Fruit fly (Drosophila melanogaster) Kc167 (cell line): ENCODE results near the gene ClC-c.

Experiments used
- Sin3A ChIP-seq: fragments of >200 bp; optimal IDR thresholded peaks from 2 replicates; lab custom pipeline; 2018; ENCODE audit warnings: missing external identifiers
- insv ChIP-seq: fragments of >200 bp; optimal IDR thresholded peaks from 3 replicates; lab custom pipeline; 2018; ENCODE audit warnings: missing external identifiers
- psq ChIP-seq: fragments of >200 bp; optimal IDR thresholded peaks from 2 replicates; lab custom pipeline; 2017; ENCODE audit warnings: missing external identifiers

dm6 chr3L:16128481-16128972 is 38.3 kb downstream of the ClC-c start, which contains the start of gene Pgm1:
- TF ChIP-seq psq (lab: Kevin White, UChicago) (no peak), insv (no peak), Sin3A (no peak)
